Worm (Caenorhabditis elegans): Measurements from ENCODE around the gene C01G6.9.

C01G6.9 gene

ce11 chrII:9301065-9301464 is 5.4 kb upstream of the C01G6.9 start:
- no peak for TF ChIP-seq dsc-1 (tag; optimal IDR thresholded peaks at IDR 0.05)
- no peak for TF ChIP-seq pag-3 (tag; optimal IDR thresholded peaks at IDR 0.05; ENCODE audit: borderline replicate concordance, insufficient read depth)
- peak; percentile 83 for TF ChIP-seq elt-2 (tag; optimal IDR thresholded peaks at IDR 0.05)
- no peak for TF ChIP-seq aha-1 (tag; optimal IDR thresholded peaks at IDR 0.05)
- peak; percentile 13 for TF ChIP-seq nhr-90 (tag; optimal IDR thresholded peaks at IDR 0.05; ENCODE audit: poor library complexity)
- TF ChIP-seq xbp-1 (tag; optimal IDR thresholded peaks at IDR 0.05) = no peak
- peak; percentile 3 for TF ChIP-seq pqm-1 (tag; optimal IDR thresholded peaks at IDR 0.05)
- no peak for TF ChIP-seq ceh-63 (GFP tag; optimal IDR thresholded peaks at IDR 0.05)
- no peak for TF ChIP-seq unc-30 (tag; optimal IDR thresholded peaks at IDR 0.05)
- no peak for TF ChIP-seq lir-3 (tag; optimal IDR thresholded peaks at IDR 0.05; ENCODE audit: poor library complexity)
- TF ChIP-seq ama-1 (optimal IDR thresholded peaks at IDR 0.05) = no peak
- peak; percentile 27 for TF ChIP-seq lin-14 (GFP tag; optimal IDR thresholded peaks at IDR 0.05)
- TF ChIP-seq egl-13 (tag; optimal IDR thresholded peaks at IDR 0.05) = no peak
- TF ChIP-seq efl-3 (GFP tag; optimal IDR thresholded peaks at IDR 0.05) = no peak
- peak; percentile 12 for TF ChIP-seq nhr-20 (tag; optimal IDR thresholded peaks at IDR 0.05)

DNA sequence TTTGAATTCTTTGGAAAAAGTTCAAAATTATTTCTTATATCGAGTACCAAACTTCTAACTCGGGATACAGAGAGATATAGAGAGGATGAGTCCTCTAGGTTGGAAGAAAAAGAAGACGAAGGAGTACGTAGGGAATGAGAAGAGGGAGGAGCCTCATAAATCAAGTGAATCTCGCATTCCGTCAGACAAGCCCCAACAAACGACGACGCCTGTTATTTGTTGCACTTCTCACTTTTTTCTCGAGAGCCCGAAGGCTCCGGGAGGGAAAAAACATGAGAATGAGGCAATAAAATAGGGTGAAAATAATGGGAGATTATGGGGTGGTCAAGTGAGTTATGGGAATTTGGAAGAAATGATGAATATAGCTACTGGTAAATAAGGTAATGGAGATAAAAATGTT is 4.1 kb upstream of the C01G6.9 start:
- TF ChIP-seq dsc-1 (tag; optimal IDR thresholded peaks at IDR 0.05) (peak; percentile 5), nhr-71 (tag; optimal IDR thresholded peaks at IDR 0.05) (peak; percentile 38), rnt-1 (tag; optimal IDR thresholded peaks at IDR 0.05) (peak; percentile 69), hlh-17 (GFP tag; optimal IDR thresholded peaks at IDR 0.05; ENCODE audit: borderline replicate concordance) (no peak), lsy-2 (tag; optimal IDR thresholded peaks at IDR 0.05) (peak in 1 of 2 experiments; percentile 23), lin-14 (GFP tag; optimal IDR thresholded peaks at IDR 0.05) (peak; percentile 52), egl-27 (tag; optimal IDR thresholded peaks at IDR 0.05) (no peak), snu-23 (GFP tag; optimal IDR thresholded peaks at IDR 0.05) (peak; percentile 3), fkh-10 (GFP tag; optimal IDR thresholded peaks at IDR 0.05) (no peak), efl-1 (optimal IDR thresholded peaks at IDR 0.05) (no peak), efl-1 (GFP tag; optimal IDR thresholded peaks at IDR 0.05 in 1 of 2) (no peak), mab-9 (GFP tag; IDR thresholded peaks at IDR 0.05) (0 out of 2 replicates have a peak, but pooled peaks have one; percentile 46), nhr-237 (tag; optimal IDR thresholded peaks at IDR 0.05) (no peak)

DNA sequence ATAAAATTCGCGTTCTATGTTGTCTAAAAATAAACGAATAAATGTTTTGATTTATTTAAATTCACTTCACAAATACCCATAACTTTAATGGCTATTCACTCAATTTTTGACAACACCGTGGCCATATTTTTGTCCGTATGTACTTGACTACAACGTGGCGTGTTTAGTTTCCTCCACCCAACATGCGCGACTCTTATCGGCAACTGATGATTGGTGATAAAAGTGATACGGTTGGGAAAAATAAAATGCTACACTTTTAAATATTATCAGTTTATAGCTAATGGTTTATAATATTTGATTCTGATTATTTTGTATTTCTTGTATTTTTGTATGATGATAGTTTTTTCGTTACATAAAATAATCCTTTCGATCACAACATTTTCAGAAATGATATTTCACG is 4.0 kb downstream of the C01G6.9 start, which contains the start of gene acs-7:
TSS of gene acs-7 (plus strand) at position 386 of the 400 bp plus-strand sequence.
- TF ChIP-seq lsy-2 (tag; optimal IDR thresholded peaks at IDR 0.05) (no peak), nhr-71 (tag; optimal IDR thresholded peaks at IDR 0.05) (peak; percentile 10), unc-98 (GFP tag; IDR thresholded peaks at IDR 0.05) (no peak), nhr-20 (tag; optimal IDR thresholded peaks at IDR 0.05) (peak; percentile 42), lin-14 (GFP tag; optimal IDR thresholded peaks at IDR 0.05) (peak; percentile 41), lin-35 (GFP tag; optimal IDR thresholded peaks at IDR 0.05) (peak in 1 of 2 experiments; percentile 37), elt-3 (tag; optimal IDR thresholded peaks at IDR 0.05) (no peak), elt-2 (tag; optimal IDR thresholded peaks at IDR 0.05) (peak; percentile 94), pqm-1 (tag; optimal IDR thresholded peaks at IDR 0.05) (peak; percentile 64), nhr-90 (tag; optimal IDR thresholded peaks at IDR 0.05; ENCODE audit: poor library complexity) (peak; percentile 21), isw-1 (GFP tag; IDR thresholded peaks at IDR 0.05) (no peak), blmp-1 (tag; optimal IDR thresholded peaks at IDR 0.05) (peak; percentile 8), skn-1 (tag; optimal IDR thresholded peaks at IDR 0.05) (no peak)

- TF ChIP-seq nhr-85 (tag) (peak; percentile 21), fos-1 (tag; optimal IDR thresholded peaks at IDR 0.05) (no peak)
These were observed 6.5 kb downstream of the C01G6.9 start for ce11 chrII:9289127-9289526.

All from whole organism, L1 larva.